Worm (Caenorhabditis elegans): ENCODE results near the gene ugt-43.

DNA sequence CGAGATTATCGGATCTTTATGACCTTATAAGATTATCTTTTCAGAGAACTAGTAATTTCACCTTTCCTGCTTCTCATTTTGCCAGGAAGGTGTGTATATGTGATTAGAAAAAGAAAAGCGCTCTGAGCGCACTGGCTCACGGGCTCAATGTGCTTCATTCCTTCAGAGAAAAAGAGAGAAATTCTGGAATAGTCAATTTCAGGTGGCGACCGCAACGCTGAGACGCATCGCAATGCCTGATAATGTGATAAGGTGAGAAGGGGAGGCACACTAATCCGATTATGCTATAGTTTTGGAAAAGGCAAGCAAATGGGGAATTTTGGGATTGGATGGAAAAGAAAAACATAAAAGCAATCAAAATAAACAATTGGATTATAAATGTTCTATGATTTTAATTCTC, 41.6 kb downstream of the ugt-43 start:
- TF ChIP-seq med-1 (GFP tag; optimal IDR thresholded peaks at IDR 0.05; ENCODE audit: insufficient read depth) (no peak), tab-1 (GFP tag; IDR thresholded peaks at IDR 0.05) (no peak), flt-1 (GFP tag; IDR thresholded peaks at IDR 0.05) (no peak)
